Worm (Caenorhabditis elegans) whole organism, L4 larva: ENCODE results near the gene C16B8.2.
A peak's percentile ranks its signal among the peaks of the same experiment; 100 is the strongest.

Experiments used
- F10B5.3 ChIP-seq: sonication (generic microtip); optimal IDR thresholded peaks from 2 replicates; lab custom pipeline; 2016; ENCODE audit warnings: mild to moderate bottlenecking, missing genetic modification characterization, missing compliant biosample characterization
- F26F4.8 ChIP-seq: fragments of 200-800 bp; sonication (Bioruptor generic); conservative IDR thresholded peaks from 2 replicates; pipeline ENCODE4 v1.3.6; 2022; ENCODE audit warnings: missing genetic modification characterization, missing compliant biosample characterization
- R02D3.7 ChIP-seq: fragments of 150-350 bp; sonication (generic microtip); optimal IDR thresholded peaks from 3 replicates; lab custom pipeline; 2014; ENCODE audit warnings: missing biosample characterization, missing genetic modification characterization
- T20F7.1 ChIP-seq: fragments of 200-800 bp; sonication (Bioruptor generic); optimal IDR thresholded peaks from 2 replicates; lab custom pipeline; 2018; ENCODE audit warnings: mild to moderate bottlenecking, missing genetic modification characterization, missing compliant biosample characterization
- T26A8.4 ChIP-seq: fragments of 200-800 bp; sonication (Bioruptor generic); IDR thresholded peaks from 2 replicates; pipeline ENCODE4 v1.3.6; 2022; ENCODE audit warnings: missing genetic modification characterization, missing compliant biosample characterization
- aly-2 ChIP-seq: sonication (generic microtip); optimal IDR thresholded peaks from 2 replicates; lab custom pipeline; 2018; ENCODE audit warnings: missing biosample characterization, missing genetic modification characterization
- ceh-20 ChIP-seq: fragments of 200-800 bp; sonication (Bioruptor generic); IDR thresholded peaks from 2 replicates; pipeline ENCODE4 v1.3.6; 2022; ENCODE audit warnings: missing genetic modification reagents, missing genetic modification characterization, missing compliant biosample characterization
- ceh-32 ChIP-seq: sonication (generic microtip); optimal IDR thresholded peaks from 2 replicates; lab custom pipeline; 2016; ENCODE audit warnings: mild to moderate bottlenecking, missing genetic modification characterization, missing compliant biosample characterization; ENCODE audit not compliant: poor library complexity
- ces-1 ChIP-seq: fragments of 150-350 bp; sonication (generic microtip); optimal IDR thresholded peaks from 4 replicates; lab custom pipeline; 2014; ENCODE audit warnings: missing biosample characterization, missing genetic modification reagents, missing genetic modification characterization
- daf-12 ChIP-seq: fragments of 150-350 bp; optimal IDR thresholded peaks from 2 replicates; lab custom pipeline; 2014; ENCODE audit warnings: missing biosample characterization, missing genetic modification reagents, missing genetic modification characterization
- daf-16 ChIP-seq, 3 experiments: sonication (generic microtip); optimal IDR thresholded peaks; 2 replicates each; lab custom pipeline; 2016 to 2017; ENCODE audit warnings: missing genetic modification characterization in 3 of 3, missing genetic modification reagents in 3 of 3, mild to moderate bottlenecking in 2 of 3, missing compliant biosample characterization in 2 of 3, missing biosample characterization in 1 of 3, moderate library complexity in 1 of 3
- dmd-6 ChIP-seq: fragments of 200-800 bp; sonication (Bioruptor generic); IDR thresholded peaks from 2 replicates; pipeline ENCODE4 v1.3.6; 2022; ENCODE audit warnings: missing genetic modification reagents, missing genetic modification characterization, missing compliant biosample characterization
- dmd-8 ChIP-seq: fragments of 200-800 bp; sonication (Bioruptor generic); IDR thresholded peaks from 2 replicates; pipeline ENCODE4 v1.3.6; 2022; ENCODE audit warnings: missing genetic modification characterization, missing compliant biosample characterization
- dpl-1 ChIP-seq: fragments of 150-350 bp; optimal IDR thresholded peaks from 2 replicates; lab custom pipeline; 2014; ENCODE audit warnings: missing biosample characterization, missing genetic modification reagents, missing genetic modification characterization
- egl-27 ChIP-seq: sonication (generic microtip); optimal IDR thresholded peaks from 3 replicates; lab custom pipeline; 2017; ENCODE audit warnings: missing biosample characterization, missing genetic modification reagents, missing genetic modification characterization
- egl-43 ChIP-seq: fragments of 200-800 bp; sonication (Bioruptor generic); IDR thresholded peaks from 2 replicates; pipeline ENCODE4 v1.3.6; 2022; ENCODE audit warnings: missing genetic modification reagents, missing genetic modification characterization, missing compliant biosample characterization
- fkh-10 ChIP-seq: fragments of 150-350 bp; optimal IDR thresholded peaks from 2 replicates; lab custom pipeline; 2014; ENCODE audit warnings: missing biosample characterization, missing genetic modification reagents, missing genetic modification characterization
- fos-1 ChIP-seq: fragments of 150-350 bp; optimal IDR thresholded peaks from 2 replicates; lab custom pipeline; 2014; ENCODE audit warnings: missing biosample characterization, missing genetic modification characterization
- hlh-11 ChIP-seq: fragments of 200-800 bp; sonication (Bioruptor generic); optimal IDR thresholded peaks from 2 replicates; lab custom pipeline; 2018; ENCODE audit warnings: mild to moderate bottlenecking, missing genetic modification characterization, missing compliant biosample characterization
- hlh-30 ChIP-seq: sonication (generic microtip); optimal IDR thresholded peaks from 2 replicates; lab custom pipeline; 2017; ENCODE audit warnings: antibody characterized with exemption, mild to moderate bottlenecking, missing genetic modification characterization, missing compliant biosample characterization; ENCODE audit not compliant: insufficient read depth
- hmg-1.1 ChIP-seq: fragments of 200-800 bp; sonication (Bioruptor generic); IDR thresholded peaks from 2 replicates; pipeline ENCODE4 v1.3.6; 2022; ENCODE audit warnings: missing genetic modification reagents, missing genetic modification characterization, missing compliant biosample characterization
- jun-1 ChIP-seq: fragments of 150-350 bp; optimal IDR thresholded peaks from 2 replicates; lab custom pipeline; 2014; ENCODE audit warnings: missing biosample characterization, missing genetic modification reagents, missing genetic modification characterization
- lim-7 ChIP-seq: fragments of 200-800 bp; sonication (Bioruptor generic); IDR thresholded peaks from 2 replicates; pipeline ENCODE4 v1.3.6; 2022; ENCODE audit warnings: missing genetic modification characterization, missing compliant biosample characterization
- lin-1 ChIP-seq: fragments of 200-800 bp; sonication (Bioruptor generic); IDR thresholded peaks from 2 replicates; pipeline ENCODE4 v1.3.6; 2022; ENCODE audit warnings: missing genetic modification reagents, missing genetic modification characterization, missing compliant biosample characterization
- lin-13 ChIP-seq: fragments of 150-350 bp; optimal IDR thresholded peaks from 2 replicates; lab custom pipeline; 2014; ENCODE audit warnings: missing biosample characterization, missing genetic modification reagents, missing genetic modification characterization
- lin-15B ChIP-seq: fragments of 150-350 bp; sonication (generic microtip); optimal IDR thresholded peaks from 3 replicates; lab custom pipeline; 2014; ENCODE audit warnings: missing biosample characterization, missing genetic modification characterization
- lin-38 ChIP-seq: fragments of 200-800 bp; sonication (Bioruptor generic); IDR thresholded peaks from 2 replicates; pipeline ENCODE4 v1.3.6; 2022; ENCODE audit warnings: missing genetic modification reagents, missing genetic modification characterization, missing compliant biosample characterization
- lsy-2 ChIP-seq, 2 experiments: fragments of 150-350 bp in 1 of 2; sonication (generic microtip) in 1 of 2; optimal IDR thresholded peaks; 2 replicates each; lab custom pipeline; 2014 to 2017; ENCODE audit warnings: missing biosample characterization in 2 of 2, missing genetic modification characterization in 2 of 2
- madf-9 ChIP-seq: fragments of 200-800 bp; sonication (Bioruptor generic); conservative IDR thresholded peaks from 2 replicates; pipeline ENCODE4 v1.3.6; 2022; ENCODE audit warnings: missing genetic modification reagents, missing genetic modification characterization, missing compliant biosample characterization
- mdt-29 ChIP-seq: fragments of 200-800 bp; sonication (Bioruptor generic); IDR thresholded peaks from 2 replicates; pipeline ENCODE4 v1.3.6; 2022; ENCODE audit warnings: missing genetic modification reagents, missing genetic modification characterization, missing compliant biosample characterization
- mep-1 ChIP-seq: fragments of 150-350 bp; sonication (generic microtip); optimal IDR thresholded peaks from 3 replicates; lab custom pipeline; 2014; ENCODE audit warnings: missing biosample characterization, missing genetic modification characterization
- mes-2 ChIP-seq: sonication (generic microtip); optimal IDR thresholded peaks from 2 replicates; lab custom pipeline; 2016; ENCODE audit warnings: missing genotype, mild to moderate bottlenecking, missing genetic modification characterization, missing compliant biosample characterization; ENCODE audit not compliant: poor library complexity, severe bottlenecking
- mxl-3 ChIP-seq: fragments of 200-800 bp; sonication (Bioruptor generic); optimal IDR thresholded peaks from 2 replicates; lab custom pipeline; 2018; ENCODE audit warnings: mild to moderate bottlenecking, missing genetic modification characterization, missing compliant biosample characterization
- nhr-10 ChIP-seq: fragments of 150-350 bp; optimal IDR thresholded peaks from 2 replicates; lab custom pipeline; 2014; ENCODE audit warnings: missing biosample characterization, missing genetic modification characterization
- nhr-102 ChIP-seq: sonication (generic microtip); optimal IDR thresholded peaks from 2 replicates; lab custom pipeline; 2016; ENCODE audit warnings: mild to moderate bottlenecking, missing genetic modification characterization, moderate library complexity, missing compliant biosample characterization
- nhr-111 ChIP-seq: fragments of 200-800 bp; sonication (Bioruptor generic); optimal IDR thresholded peaks from 2 replicates; lab custom pipeline; 2018; ENCODE audit warnings: mild to moderate bottlenecking, missing genetic modification characterization, missing compliant biosample characterization
- nhr-25 ChIP-seq: sonication (generic microtip); optimal IDR thresholded peaks from 2 replicates; lab custom pipeline; 2017; ENCODE audit warnings: missing genetic modification characterization, mild to moderate bottlenecking, missing compliant biosample characterization, antibody characterized with exemption, moderate library complexity, borderline replicate concordance; ENCODE audit not compliant: insufficient read depth
- nhr-28 ChIP-seq: fragments of 150-350 bp; optimal IDR thresholded peaks from 2 replicates; lab custom pipeline; 2014; ENCODE audit warnings: missing biosample characterization, missing genetic modification characterization
- nhr-42 ChIP-seq: fragments of 200-800 bp; sonication (Bioruptor generic); IDR thresholded peaks from 2 replicates; pipeline ENCODE4 v1.3.6; 2022; ENCODE audit warnings: missing genetic modification characterization, missing compliant biosample characterization
- nhr-77 ChIP-seq: fragments of 150-350 bp; optimal IDR thresholded peaks from 2 replicates; lab custom pipeline; 2014; ENCODE audit warnings: missing biosample characterization, missing genetic modification characterization
- php-3 ChIP-seq: fragments of 200-800 bp; sonication (Bioruptor generic); IDR thresholded peaks from 2 replicates; pipeline ENCODE4 v1.3.6; 2022; ENCODE audit warnings: missing genetic modification reagents, missing genetic modification characterization, missing compliant biosample characterization
- pqm-1 ChIP-seq: sonication (generic microtip); optimal IDR thresholded peaks from 2 replicates; lab custom pipeline; 2017; ENCODE audit warnings: missing biosample characterization, missing genetic modification characterization
- sdz-12 ChIP-seq: fragments of 200-800 bp; sonication (Bioruptor generic); optimal IDR thresholded peaks from 2 replicates; lab custom pipeline; 2018; ENCODE audit warnings: mild to moderate bottlenecking, missing genetic modification characterization, missing compliant biosample characterization
- skn-1 ChIP-seq: fragments of 150-350 bp; optimal IDR thresholded peaks from 2 replicates; lab custom pipeline; 2014; ENCODE audit warnings: missing biosample characterization, missing genetic modification characterization
- snpc-4 ChIP-seq: fragments of 150-350 bp; optimal IDR thresholded peaks from 2 replicates; lab custom pipeline; 2014; ENCODE audit warnings: missing biosample characterization, missing genetic modification characterization
- tag-97 ChIP-seq: fragments of 200-800 bp; sonication (Bioruptor generic); IDR thresholded peaks from 2 replicates; pipeline ENCODE4 v1.3.6; 2022; ENCODE audit warnings: missing genetic modification characterization, missing compliant biosample characterization
- tra-1 ChIP-seq: fragments of 200-800 bp; sonication (Bioruptor generic); IDR thresholded peaks from 2 replicates; pipeline ENCODE4 v1.3.6; 2022; ENCODE audit warnings: missing genetic modification reagents, missing genetic modification characterization, missing compliant biosample characterization
- unc-39 ChIP-seq: sonication (generic microtip); optimal IDR thresholded peaks from 2 replicates; lab custom pipeline; 2017; ENCODE audit warnings: missing biosample characterization, missing genetic modification characterization
- vab-7 ChIP-seq: fragments of 200-800 bp; sonication (Bioruptor generic); IDR thresholded peaks from 2 replicates; pipeline ENCODE4 v1.3.6; 2022; ENCODE audit warnings: missing genetic modification reagents, missing genetic modification characterization, missing compliant biosample characterization
- zag-1 ChIP-seq: fragments of 150-350 bp; optimal IDR thresholded peaks from 2 replicates; lab custom pipeline; 2014; ENCODE audit warnings: missing biosample characterization, missing genetic modification characterization
- ztf-11 ChIP-seq: fragments of 150-350 bp; optimal IDR thresholded peaks from 2 replicates; lab custom pipeline; 2014; ENCODE audit warnings: missing biosample characterization, missing genetic modification characterization
- ztf-7 ChIP-seq: fragments of 150-350 bp; optimal IDR thresholded peaks from 2 replicates; lab custom pipeline; 2014; ENCODE audit warnings: missing biosample characterization, missing genetic modification characterization

C16B8.2 gene

DNA sequence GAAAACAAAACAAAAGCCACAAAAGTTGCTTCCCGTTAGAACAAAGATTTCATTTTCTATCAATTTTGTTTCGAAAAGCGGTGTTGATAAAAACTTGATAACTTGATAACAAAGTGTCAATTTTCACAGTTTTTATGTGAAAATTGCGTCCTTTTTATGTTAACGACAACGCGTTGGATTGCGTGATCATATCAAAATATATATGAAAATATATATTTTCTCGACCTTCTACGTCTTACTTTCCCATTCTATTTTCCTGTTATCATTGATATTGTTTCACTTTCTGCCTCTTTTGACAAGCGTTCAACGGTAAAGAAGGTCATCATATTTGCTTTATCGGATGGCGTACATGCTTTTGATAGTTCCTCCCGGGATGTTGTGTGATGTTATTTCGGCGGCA is 13.5 kb downstream of the C16B8.2 start:
- TF ChIP-seq egl-27 (tag; lab: Kevin White, UChicago) (no peak), nhr-102 (tag; lab: Kevin White, UChicago) (peak; percentile 21), nhr-28 (tag; lab: Kevin White, UChicago) (peak; percentile 36), madf-9 (GFP tag; lab: Robert Waterston, UW) (no peak), vab-7 (GFP tag; lab: Robert Waterston, UW) (no peak), F10B5.3 (tag; lab: Kevin White, UChicago) (no peak), lin-38 (GFP tag; lab: Robert Waterston, UW) (no peak), dmd-8 (GFP tag; lab: Robert Waterston, UW) (no peak), nhr-77 (tag; lab: Kevin White, UChicago) (peak; percentile 32), dpl-1 (GFP tag; lab: Kevin White, UChicago) (no peak), hlh-30 (no peak), mes-2 (tag; lab: Kevin White, UChicago) (no peak), mep-1 (tag; lab: Kevin White, UChicago) (no peak), T26A8.4 (GFP tag; lab: Robert Waterston, UW) (no peak), daf-16 (GFP tag; optimal IDR thresholded peaks at IDR 0.05; lab: Kevin White, UChicago) (no peak), daf-16 (tag; optimal IDR thresholded peaks at IDR 0.05; lab: Kevin White, UChicago) (peak; percentile 61), lin-1 (GFP tag; lab: Robert Waterston, UW) (no peak), mxl-3 (no peak), php-3 (peak; percentile 94), nhr-111 (no peak), ztf-11 (tag; lab: Kevin White, UChicago) (no peak), nhr-25 (no peak), tra-1 (GFP tag; lab: Robert Waterston, UW) (0 out of 2 replicates have a peak, but pooled peaks have one; percentile 24), fos-1 (no peak), lim-7 (no peak), hlh-11 (tag; lab: Kevin White, UChicago) (peak; percentile 48), lin-15B (tag; lab: Kevin White, UChicago) (no peak), lin-13 (GFP tag; lab: Kevin White, UChicago) (no peak), nhr-42 (GFP tag; lab: Robert Waterston, UW) (no peak), unc-39 (no peak), T20F7.1 (GFP tag; lab: Kevin White, UChicago) (no peak), daf-12 (tag; lab: Kevin White, UChicago) (no peak), pqm-1 (peak; percentile 41), ces-1 (no peak), lsy-2 (tag; optimal IDR thresholded peaks at IDR 0.05; lab: Kevin White, UChicago) (peak in 1 of 2 experiments; percentile 3), fkh-10 (no peak), F26F4.8 (GFP tag; lab: Robert Waterston, UW) (no peak), zag-1 (tag; lab: Kevin White, UChicago) (no peak), nhr-10 (tag; lab: Kevin White, UChicago) (no peak), jun-1 (tag; lab: Kevin White, UChicago) (no peak), ceh-20 (GFP tag; lab: Robert Waterston, UW) (0 out of 2 replicates have a peak, but pooled peaks have one; percentile 34), skn-1 (tag; lab: Kevin White, UChicago) (no peak), ztf-7 (tag; lab: Kevin White, UChicago) (no peak), snpc-4 (tag; lab: Kevin White, UChicago) (no peak), aly-2 (tag; lab: Kevin White, UChicago) (no peak), R02D3.7 (tag; lab: Kevin White, UChicago) (no peak), tag-97 (GFP tag; lab: Robert Waterston, UW) (no peak), hmg-1.1 (GFP tag; lab: Robert Waterston, UW) (no peak), ceh-32 (tag; lab: Kevin White, UChicago) (no peak), sdz-12 (GFP tag; lab: Kevin White, UChicago) (no peak), mdt-29 (GFP tag; lab: Robert Waterston, UW) (no peak), dmd-6 (GFP tag; lab: Robert Waterston, UW) (peak; percentile 52), egl-43 (GFP tag; lab: Robert Waterston, UW) (no peak)
